Worm (Caenorhabditis elegans) whole organism, L4 larva: ENCODE measurements around the gene R09B5.11.

Experiments
- F37D6.2 ChIP-seq: sonication (generic microtip); optimal IDR thresholded peaks from 2 replicates; lab custom pipeline; 2016; ENCODE audit warnings: mild to moderate bottlenecking, missing genetic modification characterization, missing compliant biosample characterization
- T26A8.4 ChIP-seq: fragments of 200-800 bp; sonication (Bioruptor generic); IDR thresholded peaks from 2 replicates; pipeline ENCODE4 v1.3.6; 2022; ENCODE audit warnings: missing genetic modification characterization, missing compliant biosample characterization
- Y5F2A.4 ChIP-seq: fragments of 200-800 bp; sonication (Bioruptor generic); optimal IDR thresholded peaks from 2 replicates; lab custom pipeline; 2018; ENCODE audit warnings: mild to moderate bottlenecking, missing genetic modification characterization, missing compliant biosample characterization
- ZK337.2 ChIP-seq: fragments of 200-800 bp; sonication (Bioruptor generic); IDR thresholded peaks from 2 replicates; pipeline ENCODE4 v1.3.6; 2022; ENCODE audit warnings: missing genetic modification reagents, missing genetic modification characterization, missing compliant biosample characterization
- aha-1 ChIP-seq: fragments of 150-350 bp; peaks from one replicate; lab custom pipeline; 2014; ENCODE audit warnings: missing biosample characterization, missing genetic modification characterization
- aly-2 ChIP-seq: sonication (generic microtip); optimal IDR thresholded peaks from 2 replicates; lab custom pipeline; 2018; ENCODE audit warnings: missing biosample characterization, missing genetic modification characterization
- ceh-20 ChIP-seq: fragments of 200-800 bp; sonication (Bioruptor generic); IDR thresholded peaks from 2 replicates; pipeline ENCODE4 v1.3.6; 2022; ENCODE audit warnings: missing genetic modification reagents, missing genetic modification characterization, missing compliant biosample characterization
- ces-1 ChIP-seq: fragments of 150-350 bp; sonication (generic microtip); optimal IDR thresholded peaks from 4 replicates; lab custom pipeline; 2014; ENCODE audit warnings: missing biosample characterization, missing genetic modification reagents, missing genetic modification characterization
- ctbp-1 ChIP-seq: fragments of 200-800 bp; sonication (Bioruptor generic); IDR thresholded peaks from 2 replicates; pipeline ENCODE4 v1.3.6; 2022; ENCODE audit warnings: missing genetic modification reagents, missing genetic modification characterization, missing compliant biosample characterization
- daf-16 ChIP-seq, 3 experiments: sonication (generic microtip); optimal IDR thresholded peaks; 2 replicates each; lab custom pipeline; 2016 to 2017; ENCODE audit warnings: missing genetic modification characterization in 3 of 3, missing genetic modification reagents in 3 of 3, mild to moderate bottlenecking in 2 of 3, missing compliant biosample characterization in 2 of 3, missing biosample characterization in 1 of 3, moderate library complexity in 1 of 3
- daf-19 ChIP-seq: fragments of 200-800 bp; sonication (Bioruptor generic); conservative IDR thresholded peaks from 2 replicates; pipeline ENCODE4 v1.3.6; 2022; ENCODE audit warnings: missing genetic modification characterization, missing compliant biosample characterization
- dmd-6 ChIP-seq: fragments of 200-800 bp; sonication (Bioruptor generic); IDR thresholded peaks from 2 replicates; pipeline ENCODE4 v1.3.6; 2022; ENCODE audit warnings: missing genetic modification reagents, missing genetic modification characterization, missing compliant biosample characterization
- dmd-9 ChIP-seq: fragments of 200-800 bp; sonication (Bioruptor generic); IDR thresholded peaks from 2 replicates; pipeline ENCODE4 v1.3.6; 2022; ENCODE audit warnings: missing genetic modification reagents, missing genetic modification characterization, missing compliant biosample characterization
- dve-1 ChIP-seq: sonication (generic microtip); optimal IDR thresholded peaks from 2 replicates; lab custom pipeline; 2017; ENCODE audit warnings: antibody characterized with exemption, mild to moderate bottlenecking, missing genetic modification characterization, missing compliant biosample characterization; ENCODE audit not compliant: insufficient read depth
- egl-27 ChIP-seq: sonication (generic microtip); optimal IDR thresholded peaks from 3 replicates; lab custom pipeline; 2017; ENCODE audit warnings: missing biosample characterization, missing genetic modification reagents, missing genetic modification characterization
- egl-43 ChIP-seq: fragments of 200-800 bp; sonication (Bioruptor generic); IDR thresholded peaks from 2 replicates; pipeline ENCODE4 v1.3.6; 2022; ENCODE audit warnings: missing genetic modification reagents, missing genetic modification characterization, missing compliant biosample characterization
- gei-8 ChIP-seq: fragments of 200-800 bp; sonication (Bioruptor generic); optimal IDR thresholded peaks from 2 replicates; lab custom pipeline; 2018; ENCODE audit warnings: mild to moderate bottlenecking, missing genetic modification characterization, missing compliant biosample characterization
- hif-1 ChIP-seq, 2 experiments: sonication (generic microtip); optimal IDR thresholded peaks; 2 replicates each; lab custom pipeline; 2016 to 2017; ENCODE audit warnings: missing compliant biosample characterization in 2 of 2, missing genetic modification characterization in 2 of 2, missing genetic modification reagents in 2 of 2, missing genotype in 2 of 2, mild to moderate bottlenecking in 1 of 2
- hlh-11 ChIP-seq: fragments of 200-800 bp; sonication (Bioruptor generic); optimal IDR thresholded peaks from 2 replicates; lab custom pipeline; 2018; ENCODE audit warnings: mild to moderate bottlenecking, missing genetic modification characterization, missing compliant biosample characterization
- hlh-30 ChIP-seq: sonication (generic microtip); optimal IDR thresholded peaks from 2 replicates; lab custom pipeline; 2017; ENCODE audit warnings: antibody characterized with exemption, mild to moderate bottlenecking, missing genetic modification characterization, missing compliant biosample characterization; ENCODE audit not compliant: insufficient read depth
- hmg-1.1 ChIP-seq: fragments of 200-800 bp; sonication (Bioruptor generic); IDR thresholded peaks from 2 replicates; pipeline ENCODE4 v1.3.6; 2022; ENCODE audit warnings: missing genetic modification reagents, missing genetic modification characterization, missing compliant biosample characterization
- jun-1 ChIP-seq: fragments of 150-350 bp; optimal IDR thresholded peaks from 2 replicates; lab custom pipeline; 2014; ENCODE audit warnings: missing biosample characterization, missing genetic modification reagents, missing genetic modification characterization
- lim-7 ChIP-seq: fragments of 200-800 bp; sonication (Bioruptor generic); IDR thresholded peaks from 2 replicates; pipeline ENCODE4 v1.3.6; 2022; ENCODE audit warnings: missing genetic modification characterization, missing compliant biosample characterization
- lin-29 ChIP-seq: fragments of 200-800 bp; sonication (Bioruptor generic); IDR thresholded peaks from 2 replicates; pipeline ENCODE4 v1.3.6; 2022; ENCODE audit warnings: missing genetic modification reagents, missing genetic modification characterization, missing compliant biosample characterization
- lin-38 ChIP-seq: fragments of 200-800 bp; sonication (Bioruptor generic); IDR thresholded peaks from 2 replicates; pipeline ENCODE4 v1.3.6; 2022; ENCODE audit warnings: missing genetic modification reagents, missing genetic modification characterization, missing compliant biosample characterization
- lin-39 ChIP-seq: fragments of 150-350 bp; optimal IDR thresholded peaks from 2 replicates; lab custom pipeline; 2014; ENCODE audit warnings: missing biosample characterization, missing genetic modification reagents, missing genetic modification characterization
- lsy-2 ChIP-seq, 2 experiments: fragments of 150-350 bp in 1 of 2; sonication (generic microtip) in 1 of 2; optimal IDR thresholded peaks; 2 replicates each; lab custom pipeline; 2014 to 2017; ENCODE audit warnings: missing biosample characterization in 2 of 2, missing genetic modification characterization in 2 of 2
- madf-5 ChIP-seq, 2 experiments: fragments of 200-800 bp; sonication (Bioruptor generic); IDR thresholded peaks; 2 replicates each; pipeline ENCODE4 v1.3.6; 2022; ENCODE audit warnings: missing compliant biosample characterization in 2 of 2, missing genetic modification characterization in 2 of 2
- mdl-1 ChIP-seq, 2 experiments: fragments of 150-350 bp in 1 of 2; sonication (generic microtip) in 1 of 2; optimal IDR thresholded peaks; 2 replicates each; lab custom pipeline; 2014 to 2017; ENCODE audit warnings: missing biosample characterization in 2 of 2, missing genetic modification characterization in 2 of 2
- mdt-29 ChIP-seq: fragments of 200-800 bp; sonication (Bioruptor generic); IDR thresholded peaks from 2 replicates; pipeline ENCODE4 v1.3.6; 2022; ENCODE audit warnings: missing genetic modification reagents, missing genetic modification characterization, missing compliant biosample characterization
- mep-1 ChIP-seq: fragments of 150-350 bp; sonication (generic microtip); optimal IDR thresholded peaks from 3 replicates; lab custom pipeline; 2014; ENCODE audit warnings: missing biosample characterization, missing genetic modification characterization
- mes-2 ChIP-seq: sonication (generic microtip); optimal IDR thresholded peaks from 2 replicates; lab custom pipeline; 2016; ENCODE audit warnings: missing genotype, mild to moderate bottlenecking, missing genetic modification characterization, missing compliant biosample characterization; ENCODE audit not compliant: poor library complexity, severe bottlenecking
- mxl-3 ChIP-seq: fragments of 200-800 bp; sonication (Bioruptor generic); optimal IDR thresholded peaks from 2 replicates; lab custom pipeline; 2018; ENCODE audit warnings: mild to moderate bottlenecking, missing genetic modification characterization, missing compliant biosample characterization
- nhr-28 ChIP-seq: fragments of 150-350 bp; optimal IDR thresholded peaks from 2 replicates; lab custom pipeline; 2014; ENCODE audit warnings: missing biosample characterization, missing genetic modification characterization
- nhr-48 ChIP-seq: sonication (generic microtip); optimal IDR thresholded peaks from 2 replicates; lab custom pipeline; 2016; ENCODE audit warnings: mild to moderate bottlenecking, missing genetic modification characterization, missing compliant biosample characterization
- pha-4 ChIP-seq, 2 experiments: fragments of 150-350 bp in 1 of 2; fragments of 200-800 bp in 1 of 2; sonication (Bioruptor generic) in 1 of 2; IDR thresholded peaks in 1 of 2; optimal IDR thresholded peaks in 1 of 2; 2 replicates each; pipeline versions ENCODE4 v1.3.6 to Lab custom; 2014 to 2022; ENCODE audit warnings: missing genetic modification characterization in 2 of 2, missing genetic modification reagents in 2 of 2, missing biosample characterization in 1 of 2, missing compliant biosample characterization in 1 of 2
- rbr-2 ChIP-seq: sonication (generic microtip); optimal IDR thresholded peaks from 2 replicates; lab custom pipeline; 2016; ENCODE audit warnings: missing genotype, missing genetic modification characterization, missing compliant biosample characterization
- set-16 ChIP-seq: fragments of 200-800 bp; sonication (Bioruptor generic); IDR thresholded peaks from 2 replicates; pipeline ENCODE4 v1.3.6; 2022; ENCODE audit warnings: missing genetic modification reagents, missing genetic modification characterization, missing compliant biosample characterization
- snpc-1.2 ChIP-seq: fragments of 200-800 bp; sonication (Bioruptor generic); IDR thresholded peaks from 2 replicates; pipeline ENCODE4 v1.3.6; 2022; ENCODE audit warnings: missing genetic modification reagents, missing genetic modification characterization, missing compliant biosample characterization
- spr-1 ChIP-seq: sonication (generic microtip); optimal IDR thresholded peaks from 2 replicates; lab custom pipeline; 2016; ENCODE audit warnings: mild to moderate bottlenecking, missing genetic modification characterization, missing compliant biosample characterization
- spr-3 ChIP-seq: fragments of 200-800 bp; sonication (Bioruptor generic); optimal IDR thresholded peaks from 2 replicates; lab custom pipeline; 2018; ENCODE audit warnings: mild to moderate bottlenecking, missing genetic modification characterization, missing compliant biosample characterization
- tra-1 ChIP-seq: fragments of 200-800 bp; sonication (Bioruptor generic); IDR thresholded peaks from 2 replicates; pipeline ENCODE4 v1.3.6; 2022; ENCODE audit warnings: missing genetic modification reagents, missing genetic modification characterization, missing compliant biosample characterization
- unc-130 ChIP-seq: sonication (generic microtip); optimal IDR thresholded peaks from 2 replicates; lab custom pipeline; 2016; ENCODE audit warnings: missing genetic modification reagents, missing genetic modification characterization, missing compliant biosample characterization
- unc-62 ChIP-seq, 3 experiments: fragments of 150-350 bp in 1 of 3; sonication (generic microtip); optimal IDR thresholded peaks in 2 of 3; peaks in 1 of 3; 1 replicate in 1 of 3; 2 replicates in 2 of 3; lab custom pipeline; 2014 to 2017; ENCODE audit warnings: missing biosample characterization in 3 of 3, missing genetic modification characterization in 3 of 3, missing genetic modification reagents in 3 of 3, missing genotype in 1 of 3
- vab-7 ChIP-seq: fragments of 200-800 bp; sonication (Bioruptor generic); IDR thresholded peaks from 2 replicates; pipeline ENCODE4 v1.3.6; 2022; ENCODE audit warnings: missing genetic modification reagents, missing genetic modification characterization, missing compliant biosample characterization
- ztf-7 ChIP-seq: fragments of 150-350 bp; optimal IDR thresholded peaks from 2 replicates; lab custom pipeline; 2014; ENCODE audit warnings: missing biosample characterization, missing genetic modification characterization

The R09B5.11 gene

DNA sequence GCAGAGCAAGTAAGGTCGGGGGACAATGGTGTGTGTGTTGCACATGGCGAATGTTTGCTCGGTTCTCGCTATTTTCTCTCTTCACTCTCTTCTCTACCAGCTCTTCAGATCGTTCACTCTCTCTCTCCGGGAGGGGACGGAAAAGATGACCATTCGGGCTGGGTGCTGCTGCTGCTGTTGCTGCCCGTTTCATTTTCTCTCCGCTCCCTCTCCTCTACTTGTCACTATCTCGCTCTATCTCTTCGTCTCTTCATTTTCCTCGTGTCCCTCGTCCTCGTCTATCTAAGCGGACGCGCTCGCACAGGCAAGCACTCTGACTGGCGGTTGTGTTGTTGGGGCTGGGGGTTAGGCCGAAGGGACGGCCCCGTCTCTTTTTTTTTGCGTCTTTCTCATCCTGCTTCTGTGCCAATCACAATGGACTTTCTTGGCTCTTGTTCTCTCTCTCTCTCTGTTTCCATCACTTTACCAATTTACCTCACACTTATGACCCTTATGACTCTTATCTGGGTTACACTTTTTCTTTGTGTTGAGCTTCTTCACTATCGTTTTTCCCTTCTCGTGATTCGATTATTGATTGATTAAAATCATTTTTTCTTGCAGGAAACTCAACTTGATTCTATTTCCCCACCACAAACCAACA is 35.6 kb downstream of the R09B5.11 start, which contains the start of the genes F53E2.2 and unc-60:
F53E2.2 (plus strand) TSS at position 601 of the 640 bp plus-strand sequence.
unc-60 (plus strand) TSS at position 601 of the 640 bp plus-strand sequence.
- TF ChIP-seq daf-16 (GFP tag; optimal IDR thresholded peaks at IDR 0.05; lab: Kevin White, UChicago): peak; percentile 11 to 27
- peak; percentile 59 for TF ChIP-seq daf-16 (tag; optimal IDR thresholded peaks at IDR 0.05; lab: Kevin White, UChicago)
- 0 out of 4 replicates have a peak, but pooled peaks of 1 of the 2 experiments have one; percentile 36 for TF ChIP-seq madf-5 (GFP tag; IDR thresholded peaks at IDR 0.05; lab: Robert Waterston, UW)
- no peak for TF ChIP-seq aly-2 (tag; lab: Kevin White, UChicago)
- TF ChIP-seq daf-19: no peak
- peak; percentile 42 for TF ChIP-seq F37D6.2 (tag; lab: Kevin White, UChicago)
- peak; percentile 84 for TF ChIP-seq rbr-2 (tag; lab: Kevin White, UChicago)
- TF ChIP-seq ZK337.2 (GFP tag; lab: Robert Waterston, UW): no peak
- no peak for TF ChIP-seq mdt-29 (GFP tag; lab: Robert Waterston, UW)
- peak; percentile 53 for TF ChIP-seq nhr-28 (tag; lab: Kevin White, UChicago)
- peak; percentile 61; the same call in 1 of the 2 replicates for TF ChIP-seq pha-4 (GFP tag; IDR thresholded peaks at IDR 0.05; lab: Robert Waterston, UW)
- TF ChIP-seq pha-4 (tag; optimal IDR thresholded peaks at IDR 0.05; lab: Kevin White, UChicago): no peak
- no peak for TF ChIP-seq unc-130 (GFP tag; lab: Kevin White, UChicago)
- peak; percentile 59 for TF ChIP-seq T26A8.4
- peak; percentile 76 for TF ChIP-seq mes-2 (tag; lab: Kevin White, UChicago)
- TF ChIP-seq set-16: peak; percentile 89
- peak; percentile 47; the same call in 1 of the 2 replicates for TF ChIP-seq dmd-6 (GFP tag; lab: Robert Waterston, UW)
- TF ChIP-seq tra-1 (GFP tag; lab: Robert Waterston, UW): no peak; the same call in 1 of the 2 replicates
- TF ChIP-seq lsy-2 (tag; optimal IDR thresholded peaks at IDR 0.05; lab: Kevin White, UChicago): peak; percentile 29 to 50
- TF ChIP-seq ces-1 (GFP tag; lab: Kevin White, UChicago): peak; percentile 16
- TF ChIP-seq aha-1 (tag; lab: Kevin White, UChicago): peak; percentile 99
- TF ChIP-seq lin-38 (GFP tag; lab: Robert Waterston, UW): peak; percentile 48
- peak; percentile 77 for TF ChIP-seq mep-1 (tag; lab: Kevin White, UChicago)
- TF ChIP-seq lin-39 (tag; lab: Kevin White, UChicago): no peak
- peak; percentile 80 for TF ChIP-seq hlh-11
- 0 out of 2 replicates have a peak, but pooled peaks have one; percentile 13 for TF ChIP-seq snpc-1.2 (GFP tag; lab: Robert Waterston, UW)
- TF ChIP-seq lin-29: peak; percentile 54; the same call in 1 of the 2 replicates
- TF ChIP-seq lim-7: 0 out of 2 replicates have a peak, but pooled peaks have one; percentile 44
- peak; percentile 4 for TF ChIP-seq nhr-48 (tag; lab: Kevin White, UChicago)
- TF ChIP-seq Y5F2A.4 (GFP tag; lab: Kevin White, UChicago): no peak
- peak; percentile 72 for TF ChIP-seq hlh-30 (tag; lab: Kevin White, UChicago)
- TF ChIP-seq egl-27 (tag; lab: Kevin White, UChicago): no peak
- TF ChIP-seq dmd-9 (GFP tag; lab: Robert Waterston, UW): no peak
- peak; percentile 74; the same call in 1 of the 2 replicates for TF ChIP-seq egl-43
- peak in 1 of 2 experiments; percentile 40 for TF ChIP-seq hif-1 (tag; optimal IDR thresholded peaks at IDR 0.05; lab: Kevin White, UChicago)
- TF ChIP-seq spr-3: no peak
- TF ChIP-seq mdl-1 (tag; optimal IDR thresholded peaks at IDR 0.05; lab: Kevin White, UChicago): peak; percentile 12 to 77
- TF ChIP-seq mxl-3 (GFP tag; lab: Kevin White, UChicago): peak; percentile 66
- 0 out of 2 replicates have a peak, but pooled peaks have one; percentile 32 for TF ChIP-seq vab-7 (GFP tag; lab: Robert Waterston, UW)
- TF ChIP-seq ctbp-1 (GFP tag; lab: Robert Waterston, UW): peak; percentile 38
- TF ChIP-seq unc-62 (GFP tag; optimal IDR thresholded peaks at IDR 0.05 in 1 of 2; lab: Kevin White, UChicago): peak in 1 of 2 experiments; percentile 92
- TF ChIP-seq unc-62 (tag; optimal IDR thresholded peaks at IDR 0.05; lab: Kevin White, UChicago): no peak
- TF ChIP-seq ztf-7 (tag; lab: Kevin White, UChicago): no peak
- TF ChIP-seq hmg-1.1: peak; percentile 84
- no peak for TF ChIP-seq gei-8
- 0 out of 2 replicates have a peak, but pooled peaks have one; percentile 29 for TF ChIP-seq ceh-20 (GFP tag; lab: Robert Waterston, UW)
- peak; percentile 37 for TF ChIP-seq spr-1
- peak; percentile 45 for TF ChIP-seq dve-1 (tag; lab: Kevin White, UChicago)
- no peak for TF ChIP-seq jun-1
